Worm (Caenorhabditis elegans) whole organism, midembryonic: ENCODE data around the gene pgp-10.

ENCODE experiments used
- T22C8.4 ChIP-seq: fragments of 200-800 bp; sonication (Bioruptor generic); IDR thresholded peaks from 2 replicates; pipeline ENCODE4 v1.3.6; 2022; ENCODE audit warnings: missing genetic modification characterization, missing compliant biosample characterization
- cog-1 ChIP-seq: sonication (generic microtip); optimal IDR thresholded peaks from 2 replicates; lab custom pipeline; 2016; ENCODE audit warnings: missing genetic modification characterization, missing compliant biosample characterization
- flt-1 ChIP-seq: fragments of 200-800 bp; sonication (Bioruptor generic); IDR thresholded peaks from 2 replicates; pipeline ENCODE4 v1.3.6; 2022; ENCODE audit warnings: missing genetic modification characterization, missing compliant biosample characterization
- klf-2 ChIP-seq: fragments of 200-800 bp; sonication (Bioruptor generic); conservative IDR thresholded peaks from 2 replicates; pipeline ENCODE4 v1.3.6; 2022; ENCODE audit warnings: missing genetic modification reagents, missing genetic modification characterization, missing compliant biosample characterization
- med-1 ChIP-seq: sonication (generic microtip); optimal IDR thresholded peaks from 2 replicates; lab custom pipeline; 2017; ENCODE audit warnings: missing genetic modification characterization, mild to moderate bottlenecking, missing compliant biosample characterization, antibody characterized with exemption, missing genetic modification reagents; ENCODE audit not compliant: insufficient read depth
- ref-1 ChIP-seq: fragments of 200-800 bp; sonication (Bioruptor generic); conservative IDR thresholded peaks from 2 replicates; pipeline ENCODE4 v1.3.6; 2022; ENCODE audit warnings: missing genetic modification reagents, missing genetic modification characterization, missing compliant biosample characterization
- tab-1 ChIP-seq: fragments of 200-800 bp; sonication (Bioruptor generic); IDR thresholded peaks from 2 replicates; pipeline ENCODE4 v1.3.6; 2022; ENCODE audit warnings: missing genetic modification characterization, missing compliant biosample characterization
- ztf-23 ChIP-seq: fragments of 200-800 bp; sonication (Bioruptor generic); IDR thresholded peaks from 2 replicates; pipeline ENCODE4 v1.3.6; 2022; ENCODE audit warnings: missing genetic modification reagents, missing genetic modification characterization, missing compliant biosample characterization
- ztf-29 ChIP-seq: fragments of 200-800 bp; sonication (Bioruptor generic); IDR thresholded peaks from 2 replicates; pipeline ENCODE4 v1.3.6; 2022; ENCODE audit warnings: missing genetic modification reagents, missing genetic modification characterization, missing compliant biosample characterization

Gene pgp-10

ce11 chrX:7131206-7131605 is 27.6 kb upstream of the pgp-10 start:
- TF ChIP-seq ztf-23 (GFP tag; lab: Robert Waterston, UW) (no peak), tab-1 (GFP tag; lab: Robert Waterston, UW) (no peak), cog-1 (tag; lab: Kevin White, UChicago) (no peak), T22C8.4 (GFP tag; lab: Robert Waterston, UW) (no peak), ref-1 (no peak), ztf-29 (GFP tag; lab: Robert Waterston, UW) (no peak), klf-2 (no peak)

DNA sequence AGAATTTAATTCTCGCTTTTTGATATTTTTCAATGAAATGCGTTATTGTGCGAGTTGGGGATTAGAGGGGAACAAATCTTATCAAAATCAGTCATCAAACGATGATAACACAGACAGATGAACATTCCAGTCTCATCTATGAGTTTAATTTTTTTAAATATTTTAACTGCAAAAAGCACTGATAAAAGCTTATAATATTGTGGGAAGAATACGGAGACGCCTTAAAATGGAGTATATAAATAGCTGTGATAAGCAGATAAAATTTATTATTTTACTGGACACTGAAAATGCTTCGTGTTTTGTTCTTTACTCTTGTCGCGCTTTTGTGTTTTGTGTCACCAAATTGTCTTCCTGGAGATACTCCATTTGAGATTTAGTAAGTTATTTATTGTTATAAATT is 19.2 kb upstream of the pgp-10 start, which contains the start of gene clec-86:
clec-86 (plus strand) TSS at position 262 of the 400 bp plus-strand sequence.
- TF ChIP-seq tab-1 (GFP tag; lab: Robert Waterston, UW) = no peak
- TF ChIP-seq flt-1 (GFP tag; lab: Robert Waterston, UW) = no peak

- no peak for TF ChIP-seq tab-1 (GFP tag; lab: Robert Waterston, UW)
- TF ChIP-seq ztf-29 (GFP tag; lab: Robert Waterston, UW) = no peak
- no peak for TF ChIP-seq ref-1
- TF ChIP-seq flt-1 (GFP tag; lab: Robert Waterston, UW) = no peak
- TF ChIP-seq T22C8.4 (GFP tag; lab: Robert Waterston, UW) = no peak
- TF ChIP-seq med-1 (GFP tag; lab: Kevin White, UChicago) = no peak
- TF ChIP-seq ztf-23 (GFP tag; lab: Robert Waterston, UW) = no peak
- TF ChIP-seq klf-2 = no peak
- no peak for TF ChIP-seq cog-1 (tag; lab: Kevin White, UChicago)
Measured at ce11 chrX:7140682-7141254, 18.1 kb upstream of the pgp-10 start.

- no peak for TF ChIP-seq med-1 (GFP tag; lab: Kevin White, UChicago)
- TF ChIP-seq T22C8.4 (GFP tag; lab: Robert Waterston, UW) = no peak
- TF ChIP-seq ref-1 = no peak
- TF ChIP-seq tab-1 (GFP tag; lab: Robert Waterston, UW) = no peak
- TF ChIP-seq cog-1 (tag; lab: Kevin White, UChicago) = no peak
Measured at ce11 chrX:7143515-7143914, 15.3 kb upstream of the pgp-10 start, which contains the start of gene alh-10. TSS of gene alh-10 (minus strand) at chrX:7143641.

ce11 chrX:7149670-7150069 is 9.2 kb upstream of the pgp-10 start:
- TF ChIP-seq ztf-29 (GFP tag; lab: Robert Waterston, UW) (no peak), med-1 (GFP tag; lab: Kevin White, UChicago) (no peak), tab-1 (GFP tag; lab: Robert Waterston, UW) (no peak)

ce11 chrX:7151189-7151857 is 7.5 kb upstream of the pgp-10 start, which contains the start of gene lam-2:
TSS of gene lam-2 (minus strand) at chrX:7151239.
- TF ChIP-seq ztf-23 (GFP tag; lab: Robert Waterston, UW) = peak; percentile 29; the same call in 1 of the 2 replicates
- TF ChIP-seq T22C8.4 (GFP tag; lab: Robert Waterston, UW) = no peak
- peak; percentile 62; the same call in 1 of the 2 replicates for TF ChIP-seq flt-1 (GFP tag; lab: Robert Waterston, UW)

ce11 chrX:7151976-7152528 is 6.8 kb upstream of the pgp-10 start:
- TF ChIP-seq klf-2 = no peak
- no peak for TF ChIP-seq ref-1
- TF ChIP-seq ztf-23 (GFP tag; lab: Robert Waterston, UW) = no peak
- no peak for TF ChIP-seq cog-1 (tag; lab: Kevin White, UChicago)

ce11 chrX:7153460-7153859 is 5.4 kb upstream of the pgp-10 start:
- TF ChIP-seq T22C8.4 (GFP tag; lab: Robert Waterston, UW) = no peak
- TF ChIP-seq ref-1 = no peak
- TF ChIP-seq tab-1 (GFP tag; lab: Robert Waterston, UW) = no peak
- no peak for TF ChIP-seq klf-2
- no peak for TF ChIP-seq ztf-23 (GFP tag; lab: Robert Waterston, UW)
- no peak for TF ChIP-seq med-1 (GFP tag; lab: Kevin White, UChicago)
- TF ChIP-seq flt-1 (GFP tag; lab: Robert Waterston, UW) = no peak
- TF ChIP-seq cog-1 (tag; lab: Kevin White, UChicago) = no peak
- TF ChIP-seq ztf-29 (GFP tag; lab: Robert Waterston, UW) = no peak

DNA sequence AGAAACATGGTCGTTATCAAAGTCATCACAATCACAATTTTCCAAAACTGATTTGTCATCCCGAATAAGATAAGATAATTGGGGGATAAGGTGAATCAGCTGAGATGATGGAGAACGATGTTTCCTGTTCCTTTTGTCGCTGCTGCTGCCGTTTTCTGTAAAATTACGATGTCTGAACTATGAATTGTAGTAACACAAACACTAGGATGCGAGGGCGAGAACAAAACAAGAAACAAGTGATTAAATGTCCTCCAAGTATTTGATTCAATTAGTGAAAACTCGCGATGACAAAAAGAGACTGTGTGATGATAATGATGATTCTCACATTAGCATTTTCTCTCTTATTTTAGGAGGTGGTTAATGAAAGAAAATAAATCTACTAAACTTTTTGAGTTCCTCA is 3.0 kb upstream of the pgp-10 start, which contains the start of gene C54D1.7:
C54D1.7 (minus strand) TSS at position 157 of the 400 bp plus-strand sequence.
- TF ChIP-seq med-1 (GFP tag; lab: Kevin White, UChicago) = no peak
- TF ChIP-seq ztf-23 (GFP tag; lab: Robert Waterston, UW) = no peak
- TF ChIP-seq ref-1 = no peak
- TF ChIP-seq flt-1 (GFP tag; lab: Robert Waterston, UW) = no peak
- no peak for TF ChIP-seq cog-1 (tag; lab: Kevin White, UChicago)
- no peak for TF ChIP-seq T22C8.4 (GFP tag; lab: Robert Waterston, UW)
- TF ChIP-seq ztf-29 (GFP tag; lab: Robert Waterston, UW) = no peak
- TF ChIP-seq tab-1 (GFP tag; lab: Robert Waterston, UW) = no peak
- no peak for TF ChIP-seq klf-2

DNA sequence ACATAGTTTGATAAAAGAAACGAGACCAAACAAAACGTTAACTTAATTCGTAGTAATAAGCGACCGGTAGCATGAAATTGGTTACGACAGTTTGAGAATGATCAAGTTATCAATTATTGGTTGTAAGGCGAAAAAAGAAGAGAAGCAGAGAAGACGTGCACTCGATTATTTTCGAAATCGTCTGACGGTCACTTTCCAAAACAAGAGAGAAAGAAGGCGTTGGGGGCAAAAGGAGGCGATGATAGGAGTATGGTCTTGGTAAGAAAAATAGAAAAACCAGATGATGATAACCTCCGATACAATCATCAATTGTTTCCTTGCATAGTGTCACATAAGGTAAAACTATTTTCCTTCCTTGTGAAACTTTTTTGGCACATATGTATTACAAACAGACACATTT is 1.4 kb upstream of the pgp-10 start:
- TF ChIP-seq klf-2 (no peak), flt-1 (GFP tag; lab: Robert Waterston, UW) (no peak), ztf-23 (GFP tag; lab: Robert Waterston, UW) (no peak), tab-1 (GFP tag; lab: Robert Waterston, UW) (no peak), med-1 (GFP tag; lab: Kevin White, UChicago) (no peak), ztf-29 (GFP tag; lab: Robert Waterston, UW) (no peak), T22C8.4 (GFP tag; lab: Robert Waterston, UW) (no peak), cog-1 (tag; lab: Kevin White, UChicago) (no peak), ref-1 (no peak)
